Fruit fly (Drosophila melanogaster): ENCODE data around the gene CG14546.
A peak's percentile ranks its signal among the peaks of the same experiment; 100 is the strongest.

The CG14546 gene

dm6 chr3R:25966944-25967343 is 44.5 kb upstream of the CG14546 start (continued):
- TF ChIP-seq psq (GFP tag; optimal IDR thresholded peaks at IDR 0.05) (no peak), slbo (GFP tag; IDR thresholded peaks at IDR 0.05) (peak; percentile 49; the same call in 1 of the 2 replicates), nerfin-2 (GFP tag; IDR thresholded peaks at IDR 0.05; ENCODE audit: partially characterized antibody) (no peak), CG15696 (tag; optimal IDR thresholded peaks at IDR 0.05) (no peak), CG10654 (GFP tag; optimal IDR thresholded peaks at IDR 0.05) (no peak), CG3281 (GFP tag; optimal IDR thresholded peaks at IDR 0.05) (no peak), tio (GFP tag; optimal IDR thresholded peaks at IDR 0.05) (no peak), fd3F (GFP tag; optimal IDR thresholded peaks at IDR 0.05) (no peak), gsb (GFP tag; IDR thresholded peaks at IDR 0.05) (no peak), CG6272 (GFP tag; IDR thresholded peaks at IDR 0.05) (no peak), br (optimal IDR thresholded peaks at IDR 0.05) (no peak), CG15073 (GFP tag; optimal IDR thresholded peaks at IDR 0.05) (no peak), E2f2 (GFP tag; IDR thresholded peaks at IDR 0.05) (no peak), ftz-f1 (GFP tag; optimal IDR thresholded peaks at IDR 0.05) (no peak), Sin3A (optimal IDR thresholded peaks at IDR 0.05) (no peak), vfl (GFP tag; optimal IDR thresholded peaks at IDR 0.05) (no peak), CG14860 (GFP tag; IDR thresholded peaks at IDR 0.05; ENCODE audit: partially characterized antibody) (no peak), trem (tag; optimal IDR thresholded peaks at IDR 0.05) (no peak), Camta (GFP tag; optimal IDR thresholded peaks at IDR 0.05) (no peak), Oaz (GFP tag; IDR thresholded peaks at IDR 0.05) (no peak), Ets65A (GFP tag) (peak; percentile 82), CG33557 (GFP tag; optimal IDR thresholded peaks at IDR 0.05) (no peak), CG18599 (GFP tag; optimal IDR thresholded peaks at IDR 0.05) (peak; percentile 24), abd-A (tag; optimal IDR thresholded peaks at IDR 0.05) (peak; percentile 91), row (GFP tag; IDR thresholded peaks at IDR 0.05) (peak; percentile 35; the same call in 1 of the 3 replicates), lab (GFP tag; optimal IDR thresholded peaks at IDR 0.05) (no peak), Antp (GFP tag; optimal IDR thresholded peaks at IDR 0.05) (no peak), Dll (GFP tag; IDR thresholded peaks at IDR 0.05; ENCODE audit: partially characterized antibody) (no peak), Hr78 (GFP tag; optimal IDR thresholded peaks at IDR 0.05) (no peak), CG34376 (GFP tag; optimal IDR thresholded peaks at IDR 0.05) (no peak), CG2120 (GFP tag; optimal IDR thresholded peaks at IDR 0.05) (peak; percentile 55), otp (GFP tag; IDR thresholded peaks at IDR 0.05) (no peak), rib (GFP tag; IDR thresholded peaks at IDR 0.05) (no peak), Myb (GFP tag; optimal IDR thresholded peaks at IDR 0.05) (no peak)

dm6 chr3R:25961694-25962093 is 39.3 kb upstream of the CG14546 start, which contains the start of gene boss:
TSS of gene boss (plus strand) at chr3R:25961994.
- no peak for TF ChIP-seq zfh1 (GFP tag; IDR thresholded peaks at IDR 0.05)
- TF ChIP-seq Ets65A (GFP tag): peak; percentile 69
- TF ChIP-seq Atf3 (GFP tag; optimal IDR thresholded peaks at IDR 0.05): no peak
- no peak for TF ChIP-seq CG15011 (GFP tag; optimal IDR thresholded peaks at IDR 0.05)
- TF ChIP-seq Myb (GFP tag; optimal IDR thresholded peaks at IDR 0.05): no peak
- no peak for TF ChIP-seq Deaf1 (tag; optimal IDR thresholded peaks at IDR 0.05)
- TF ChIP-seq Oli (tag; optimal IDR thresholded peaks at IDR 0.05): no peak

- TF ChIP-seq Nf-YB (GFP tag; optimal IDR thresholded peaks at IDR 0.05): no peak
- no peak for TF ChIP-seq zen2 (GFP tag; IDR thresholded peaks at IDR 0.05; ENCODE audit: partially characterized antibody)
- TF ChIP-seq HLH54F (GFP tag; optimal IDR thresholded peaks at IDR 0.05): no peak
- no peak for TF ChIP-seq CG14667 (GFP tag; IDR thresholded peaks at IDR 0.05)
- no peak for TF ChIP-seq Jarid2 (GFP tag; optimal IDR thresholded peaks at IDR 0.05)
- TF ChIP-seq tap (tag; optimal IDR thresholded peaks at IDR 0.05): no peak
- TF ChIP-seq da (GFP tag; optimal IDR thresholded peaks at IDR 0.05): no peak
- no peak for TF ChIP-seq ERR (GFP tag; optimal IDR thresholded peaks at IDR 0.05)
- no peak for TF ChIP-seq CG10274 (GFP tag; optimal IDR thresholded peaks at IDR 0.05)
- TF ChIP-seq CG11247 (GFP tag; IDR thresholded peaks at IDR 0.05): no peak
- no peak for TF ChIP-seq ken (GFP tag; IDR thresholded peaks at IDR 0.05)
- TF ChIP-seq BEAF-32 (GFP tag; optimal IDR thresholded peaks at IDR 0.05): no peak
- no peak for TF ChIP-seq Adf1 (GFP tag; IDR thresholded peaks at IDR 0.05)
- no peak for TF ChIP-seq zf30C (GFP tag; optimal IDR thresholded peaks at IDR 0.05)
Measured at dm6 chr3R:25958979-25959378, 36.5 kb upstream of the CG14546 start, which contains the start of gene CG14540. TSS of gene CG14540 (plus strand) at chr3R:25959279.

All from whole organism, embryonic.